Worm (Caenorhabditis elegans) whole organism, mixed stage, embryonic: ENCODE results near the gene mab-3.

Experiments
- ceh-83 ChIP-seq: fragments of 200-800 bp; sonication (Bioruptor generic); optimal IDR thresholded peaks from 2 replicates; lab custom pipeline; 2018; ENCODE audit warnings: mild to moderate bottlenecking, missing genetic modification characterization, missing compliant biosample characterization
- ces-1 ChIP-seq: fragments of 150-350 bp; optimal IDR thresholded peaks from 2 replicates; lab custom pipeline; 2014; ENCODE audit warnings: missing biosample characterization, missing genetic modification reagents, missing genetic modification characterization
- elt-3 ChIP-seq: fragments of 150-350 bp; optimal IDR thresholded peaks from 2 replicates; lab custom pipeline; 2014; ENCODE audit warnings: missing biosample characterization, missing genetic modification characterization
- lsy-2 ChIP-seq: fragments of 150-350 bp; optimal IDR thresholded peaks from 2 replicates; lab custom pipeline; 2014; ENCODE audit warnings: missing biosample characterization, missing genetic modification characterization
- mls-2 ChIP-seq: sonication (generic microtip); optimal IDR thresholded peaks from 2 replicates; lab custom pipeline; 2016; ENCODE audit warnings: mild to moderate bottlenecking, missing genetic modification characterization, moderate library complexity, missing compliant biosample characterization
- nhr-12 ChIP-seq: fragments of 150-350 bp; optimal IDR thresholded peaks from 2 replicates; lab custom pipeline; 2014; ENCODE audit warnings: missing biosample characterization, missing genetic modification characterization
- nhr-237 ChIP-seq: fragments of 150-350 bp; optimal IDR thresholded peaks from 2 replicates; lab custom pipeline; 2014; ENCODE audit warnings: missing biosample characterization, missing genetic modification characterization
- nhr-76 ChIP-seq: sonication (generic microtip); optimal IDR thresholded peaks from 2 replicates; lab custom pipeline; 2017; ENCODE audit warnings: missing biosample characterization, missing genetic modification characterization
- pha-4 ChIP-seq: fragments of 150-350 bp; optimal IDR thresholded peaks from 2 replicates; lab custom pipeline; 2018; ENCODE audit warnings: missing biosample characterization, missing genetic modification reagents, missing genetic modification characterization
- snpc-4 ChIP-seq: fragments of 150-350 bp; optimal IDR thresholded peaks from 2 replicates; lab custom pipeline; 2014; ENCODE audit warnings: missing biosample characterization, missing genetic modification characterization
- unc-39 ChIP-seq: fragments of 150-350 bp; optimal IDR thresholded peaks from 2 replicates; lab custom pipeline; 2014; ENCODE audit warnings: missing biosample characterization, missing genetic modification characterization
- unc-62 ChIP-seq: fragments of 150-350 bp; optimal IDR thresholded peaks from 2 replicates; lab custom pipeline; 2014; ENCODE audit warnings: missing biosample characterization, missing genetic modification reagents, missing genetic modification characterization
- zip-8 ChIP-seq: fragments of 150-350 bp; optimal IDR thresholded peaks from 2 replicates; lab custom pipeline; 2014; ENCODE audit warnings: missing biosample characterization, missing genetic modification characterization
- ztf-11 ChIP-seq: fragments of 150-350 bp; optimal IDR thresholded peaks from 2 replicates; lab custom pipeline; 2014; ENCODE audit warnings: missing biosample characterization, missing genetic modification characterization

ce11 chrII:9773892-9774581 is 42.1 kb downstream of the mab-3 start, which contains the start of gene ZK1321.4:
- TF ChIP-seq pha-4 (tag; lab: Kevin White, UChicago) = no peak
- no peak for TF ChIP-seq ztf-11 (tag; lab: Kevin White, UChicago)
- TF ChIP-seq ceh-83 (GFP tag; lab: Kevin White, UChicago) = no peak
- no peak for TF ChIP-seq zip-8
- no peak for TF ChIP-seq ces-1
- TF ChIP-seq elt-3 (tag; lab: Kevin White, UChicago) = no peak
- TF ChIP-seq nhr-76 (tag; lab: Kevin White, UChicago) = no peak
- TF ChIP-seq nhr-12 (tag; lab: Kevin White, UChicago) = no peak
- no peak for TF ChIP-seq mls-2 (tag; lab: Kevin White, UChicago)
- no peak for TF ChIP-seq snpc-4 (tag; lab: Kevin White, UChicago)
- no peak for TF ChIP-seq unc-39 (tag; lab: Kevin White, UChicago)
- no peak for TF ChIP-seq lsy-2 (tag; lab: Kevin White, UChicago)
- no peak for TF ChIP-seq unc-62 (GFP tag; lab: Kevin White, UChicago)
- TF ChIP-seq nhr-237 (tag; lab: Kevin White, UChicago) = no peak
